Fruit fly (Drosophila melanogaster) whole organism, embryonic: Measurements from ENCODE around the gene AstCC.

Experiments used
- Blimp-1 ChIP-seq: fragments of 200-800 bp; sonication (Bioruptor generic); optimal IDR thresholded peaks from 3 replicates; lab custom pipeline; 2018; ENCODE audit warnings: missing biosample characterization, missing genetic modification characterization, mild to moderate bottlenecking, moderate library complexity, missing genetic modification reagents
- C15 ChIP-seq: fragments of 200-800 bp; sonication (Bioruptor generic); IDR thresholded peaks from 3 replicates; pipeline ENCODE4 v1.3.6; 2022; ENCODE audit warnings: missing biosample characterization, missing genetic modification characterization
- CG12236 ChIP-seq: fragments of 200-800 bp; sonication (Bioruptor generic); optimal IDR thresholded peaks from 2 replicates; lab custom pipeline; 2016; ENCODE audit warnings: missing biosample characterization, missing genetic modification characterization
- CG12744 ChIP-seq: fragments of 200-800 bp; sonication (Bioruptor generic); optimal IDR thresholded peaks from 2 replicates; lab custom pipeline; 2016; ENCODE audit warnings: missing biosample characterization, missing genetic modification characterization
- CG12769 ChIP-seq: fragments of 200-800 bp; sonication (Bioruptor generic); optimal IDR thresholded peaks from 2 replicates; lab custom pipeline; 2019; ENCODE audit warnings: missing biosample characterization, mild to moderate bottlenecking, missing genetic modification characterization, moderate library complexity
- CG13624 ChIP-seq: fragments of 200-800 bp; sonication (Bioruptor generic); optimal IDR thresholded peaks from 2 replicates; lab custom pipeline; 2016; ENCODE audit warnings: missing biosample characterization, missing genetic modification characterization
- CG14710 ChIP-seq: fragments of 200-800 bp; sonication (Bioruptor generic); optimal IDR thresholded peaks from 3 replicates; lab custom pipeline; 2019; ENCODE audit warnings: missing biosample characterization, mild to moderate bottlenecking, missing genetic modification characterization, moderate library complexity
- CG15269 ChIP-seq: fragments of 200-800 bp; sonication (Bioruptor generic); optimal IDR thresholded peaks from 2 replicates; lab custom pipeline; 2018; ENCODE audit warnings: missing biosample characterization, mild to moderate bottlenecking, missing genetic modification characterization, moderate library complexity
- CG17568 ChIP-seq: fragments of 200-800 bp; sonication (Bioruptor generic); optimal IDR thresholded peaks from 2 replicates; lab custom pipeline; 2018; ENCODE audit warnings: missing biosample characterization, mild to moderate bottlenecking, missing genetic modification characterization, moderate library complexity
- CG18476 ChIP-seq: fragments of 200-800 bp; sonication (Bioruptor generic); optimal IDR thresholded peaks from 2 replicates; lab custom pipeline; 2016; ENCODE audit warnings: missing biosample characterization, mild to moderate bottlenecking, missing genetic modification characterization
- CG31365 ChIP-seq: fragments of 200-800 bp; sonication (Bioruptor generic); optimal IDR thresholded peaks from 2 replicates; lab custom pipeline; 2018; ENCODE audit warnings: missing biosample characterization, mild to moderate bottlenecking, missing genetic modification characterization
- CG34422 ChIP-seq: fragments of 200-800 bp; sonication (Bioruptor generic); IDR thresholded peaks from 3 replicates; pipeline ENCODE4 v1.3.6; 2022; ENCODE audit warnings: missing biosample characterization, missing genetic modification characterization
- CG4707 ChIP-seq: fragments of 200-800 bp; sonication (Bioruptor generic); optimal IDR thresholded peaks from 2 replicates; lab custom pipeline; 2018; ENCODE audit warnings: missing biosample characterization, mild to moderate bottlenecking, missing genetic modification characterization, moderate library complexity
- CG6175 ChIP-seq: fragments of 200-800 bp; sonication (Bioruptor generic); IDR thresholded peaks from 3 replicates; pipeline ENCODE4 v1.3.6; 2022; ENCODE audit warnings: missing biosample characterization, missing genetic modification characterization
- CG7271 ChIP-seq: fragments of 200-800 bp; sonication (Bioruptor generic); optimal IDR thresholded peaks from 2 replicates; lab custom pipeline; 2018; ENCODE audit warnings: missing biosample characterization, mild to moderate bottlenecking, missing genetic modification characterization, moderate library complexity
- CG7963 ChIP-seq: fragments of 200-800 bp; sonication (Bioruptor generic); IDR thresholded peaks from 3 replicates; pipeline ENCODE4 v1.3.6; 2022; ENCODE audit warnings: missing biosample characterization, missing genetic modification characterization; ENCODE audit not compliant: partially characterized antibody
- CG8765 ChIP-seq: fragments of 200-800 bp; sonication (Bioruptor generic); IDR thresholded peaks from 2 replicates; pipeline ENCODE4 v1.3.6; 2022; ENCODE audit warnings: missing biosample characterization, missing genetic modification characterization
- CG9609 ChIP-seq: fragments of 200-800 bp; sonication (Bioruptor generic); optimal IDR thresholded peaks from 3 replicates; lab custom pipeline; 2016; ENCODE audit warnings: missing biosample characterization, missing genetic modification characterization
- D19B ChIP-seq: fragments of 200-800 bp; sonication (Bioruptor generic); optimal IDR thresholded peaks from 2 replicates; lab custom pipeline; 2017; ENCODE audit warnings: missing biosample characterization, mild to moderate bottlenecking, missing genetic modification characterization
- Gug ChIP-seq: fragments of 200-800 bp; sonication (Bioruptor generic); IDR thresholded peaks from 4 replicates; pipeline ENCODE4 v1.3.6; 2022; ENCODE audit warnings: missing biosample characterization, missing genetic modification characterization
- H2.0 ChIP-seq: fragments of 200-800 bp; sonication (Bioruptor generic); IDR thresholded peaks from 2 replicates; pipeline ENCODE4 v1.3.6; 2022; ENCODE audit warnings: missing biosample characterization, missing genetic modification characterization
- Myb ChIP-seq: fragments of 200-800 bp; sonication (Bioruptor generic); optimal IDR thresholded peaks from 2 replicates; lab custom pipeline; 2016; ENCODE audit warnings: missing biosample characterization, missing genetic modification characterization
- Pdp1 ChIP-seq, 2 experiments: fragments of 200-800 bp; sonication (Bioruptor generic); optimal IDR thresholded peaks; 3 replicates each; lab custom pipeline; 2016; ENCODE audit warnings: missing biosample characterization in 2 of 2, missing genetic modification characterization in 2 of 2, mild to moderate bottlenecking in 1 of 2, moderate library complexity in 1 of 2
- Sox100B ChIP-seq: fragments of 200-800 bp; sonication (Bioruptor generic); optimal IDR thresholded peaks from 3 replicates; lab custom pipeline; 2018; ENCODE audit warnings: missing biosample characterization, mild to moderate bottlenecking, missing genetic modification characterization
- Trl ChIP-seq, 3 experiments: fragments of >200 bp in 2 of 3; fragments of 200-800 bp in 1 of 3; sonication (Bioruptor generic) in 1 of 3; optimal IDR thresholded peaks; 2 replicates in 1 of 3; 3 replicates in 2 of 3; lab custom pipeline; 2016 to 2017; ENCODE audit warnings: missing biosample characterization in 1 of 3, missing genetic modification characterization in 1 of 3
- Vsx1 ChIP-seq: fragments of 200-800 bp; sonication (Bioruptor generic); optimal IDR thresholded peaks from 2 replicates; lab custom pipeline; 2017; ENCODE audit warnings: missing biosample characterization, mild to moderate bottlenecking, missing genetic modification characterization, missing genetic modification reagents
- ab ChIP-seq: fragments of 200-800 bp; sonication (Bioruptor generic); optimal IDR thresholded peaks from 2 replicates; lab custom pipeline; 2016; ENCODE audit warnings: missing biosample characterization, missing genetic modification characterization
- amos ChIP-seq: fragments of 200-800 bp; sonication (Bioruptor generic); IDR thresholded peaks from 2 replicates; pipeline ENCODE4 v1.3.6; 2022; ENCODE audit warnings: missing biosample characterization, missing genetic modification characterization; ENCODE audit not compliant: partially characterized antibody
- ato ChIP-seq: fragments of 200-800 bp; sonication (Bioruptor generic); IDR thresholded peaks from 2 replicates; pipeline ENCODE4 v1.3.6; 2022; ENCODE audit warnings: missing biosample characterization, missing genetic modification characterization; ENCODE audit not compliant: partially characterized antibody
- az2 ChIP-seq: fragments of 200-800 bp; sonication (Bioruptor generic); optimal IDR thresholded peaks from 3 replicates; lab custom pipeline; 2016; ENCODE audit warnings: missing biosample characterization, missing genetic modification characterization
- bbx ChIP-seq: fragments of 200-800 bp; sonication (Bioruptor generic); IDR thresholded peaks from 2 replicates; pipeline ENCODE4 v1.3.6; 2022; ENCODE audit warnings: missing biosample characterization, missing genetic modification characterization; ENCODE audit not compliant: partially characterized antibody
- cato ChIP-seq: fragments of 200-800 bp; sonication (Bioruptor generic); optimal IDR thresholded peaks from 2 replicates; lab custom pipeline; 2016; ENCODE audit warnings: missing biosample characterization, missing genetic modification characterization, borderline replicate concordance
- ci ChIP-seq: fragments of 200-800 bp; sonication (Bioruptor generic); IDR thresholded peaks from 3 replicates; pipeline ENCODE4 v1.3.6; 2022; ENCODE audit warnings: missing biosample characterization, missing genetic modification characterization
- dan ChIP-seq: fragments of 200-800 bp; sonication (Bioruptor generic); IDR thresholded peaks from 2 replicates; pipeline ENCODE4 v1.3.6; 2022; ENCODE audit warnings: missing biosample characterization, missing genetic modification characterization
- dimm ChIP-seq: fragments of 200-800 bp; sonication (Bioruptor generic); IDR thresholded peaks from 2 replicates; pipeline ENCODE4 v1.3.6; 2022; ENCODE audit warnings: missing biosample characterization, missing genetic modification characterization
- dmrt11E ChIP-seq: fragments of 200-800 bp; sonication (Bioruptor generic); optimal IDR thresholded peaks from 3 replicates; lab custom pipeline; 2018; ENCODE audit warnings: missing biosample characterization, mild to moderate bottlenecking, missing genetic modification characterization, moderate library complexity
- grau ChIP-seq: fragments of 200-800 bp; optimal IDR thresholded peaks from 3 replicates; lab custom pipeline; 2019; ENCODE audit warnings: missing biosample characterization, mild to moderate bottlenecking, missing genetic modification characterization, moderate library complexity
- lbe ChIP-seq: fragments of 200-800 bp; sonication (Bioruptor generic); optimal IDR thresholded peaks from 2 replicates; lab custom pipeline; 2016; ENCODE audit warnings: missing biosample characterization, mild to moderate bottlenecking, missing genetic modification characterization
- org-1 ChIP-seq: fragments of 200-800 bp; sonication (Bioruptor generic); optimal IDR thresholded peaks from 2 replicates; lab custom pipeline; 2017; ENCODE audit warnings: missing biosample characterization, missing genetic modification characterization
- peb ChIP-seq: fragments of 200-800 bp; sonication (Bioruptor generic); IDR thresholded peaks from 2 replicates; pipeline ENCODE4 v1.3.6; 2022; ENCODE audit warnings: missing biosample characterization, missing genetic modification characterization
- pfk ChIP-seq: fragments of 200-800 bp; sonication (Bioruptor generic); optimal IDR thresholded peaks from 2 replicates; lab custom pipeline; 2018; ENCODE audit warnings: missing biosample characterization, mild to moderate bottlenecking, missing genetic modification characterization, moderate library complexity
- phol ChIP-seq: fragments of 200-800 bp; sonication (Bioruptor generic); optimal IDR thresholded peaks from 3 replicates; lab custom pipeline; 2018; ENCODE audit warnings: missing biosample characterization, mild to moderate bottlenecking, missing genetic modification characterization, moderate library complexity
- stc ChIP-seq: fragments of 200-800 bp; sonication (Bioruptor generic); IDR thresholded peaks from 2 replicates; pipeline ENCODE4 v1.3.6; 2022; ENCODE audit warnings: missing biosample characterization, missing genetic modification characterization
- tap ChIP-seq: fragments of 200-800 bp; optimal IDR thresholded peaks from 3 replicates; lab custom pipeline; 2019; ENCODE audit warnings: missing biosample characterization, mild to moderate bottlenecking, missing genetic modification characterization, moderate library complexity
- tx ChIP-seq: fragments of 200-800 bp; sonication (Bioruptor generic); optimal IDR thresholded peaks from 2 replicates; lab custom pipeline; 2016; ENCODE audit warnings: missing biosample characterization, missing genetic modification characterization
- vvl ChIP-seq: fragments of 200-800 bp; sonication (Bioruptor generic); IDR thresholded peaks from 2 replicates; pipeline ENCODE4 v1.3.6; 2022; ENCODE audit warnings: missing biosample characterization, missing genetic modification characterization
- zen ChIP-seq: fragments of 200-800 bp; sonication (Bioruptor generic); optimal IDR thresholded peaks from 3 replicates; lab custom pipeline; 2018; ENCODE audit warnings: missing biosample characterization, mild to moderate bottlenecking, missing genetic modification characterization, moderate library complexity
- zfh2 ChIP-seq: fragments of 200-800 bp; sonication (Bioruptor generic); optimal IDR thresholded peaks from 2 replicates; lab custom pipeline; 2016; ENCODE audit warnings: missing biosample characterization, missing genetic modification characterization

Gene AstCC

DNA sequence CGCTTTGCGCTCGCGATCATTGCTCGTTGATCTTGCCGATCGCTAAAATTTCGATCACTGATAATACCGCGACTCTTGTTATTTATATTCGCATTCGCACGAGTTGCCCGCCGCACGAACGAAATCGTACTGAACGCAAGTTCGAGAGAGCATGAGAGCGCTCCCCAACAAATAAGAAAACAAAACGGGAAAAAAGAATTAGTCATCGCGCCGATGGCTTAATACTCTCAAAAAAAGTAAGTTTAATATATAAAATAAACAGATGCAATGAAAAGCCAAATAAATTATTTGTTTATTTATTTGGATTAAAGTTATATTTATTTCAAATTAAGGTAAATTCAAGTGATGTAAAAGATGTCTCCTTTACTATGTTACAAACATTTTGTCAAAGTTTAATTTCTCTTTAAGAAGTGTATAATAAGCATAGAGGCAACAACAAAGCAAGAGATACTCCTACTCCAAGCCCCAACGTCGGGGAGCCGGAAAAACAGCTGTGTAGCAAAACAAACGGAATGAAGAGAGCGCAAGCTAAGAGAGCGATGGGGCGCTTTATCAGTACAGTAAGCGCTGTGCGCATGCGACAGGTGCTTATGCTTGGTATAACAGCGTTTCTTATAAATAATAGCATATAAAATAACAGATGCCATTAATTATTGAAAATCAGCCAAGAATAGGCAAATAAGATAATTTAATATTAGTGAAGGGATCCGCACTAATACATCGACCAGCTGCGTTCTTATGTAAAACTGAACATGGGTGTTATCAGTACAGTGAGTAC is 27.5 kb downstream of the AstCC start (continued):
- peak; percentile 76 for TF ChIP-seq phol (tag; lab: Kevin White, UChicago)
- no peak for TF ChIP-seq zen (tag; lab: Kevin White, UChicago)
- TF ChIP-seq CG12769 = peak; percentile 81
- no peak; the same call in 1 of the 2 replicates for TF ChIP-seq amos (GFP tag; lab: Robert Waterston, UW)
- peak; percentile 50 for TF ChIP-seq tx (GFP tag; lab: Kevin White, UChicago)
- no peak for TF ChIP-seq C15 (GFP tag; lab: Robert Waterston, UW)
- peak; percentile 43 for TF ChIP-seq peb (GFP tag; lab: Robert Waterston, UW)
- TF ChIP-seq dan = no peak
- no peak for TF ChIP-seq CG7271 (tag; lab: Kevin White, UChicago)
- TF ChIP-seq CG31365 (tag; lab: Kevin White, UChicago) = no peak
- peak; percentile 40 for TF ChIP-seq CG9609 (GFP tag; lab: Kevin White, UChicago)
- no peak for TF ChIP-seq CG7963
- TF ChIP-seq CG12744 (GFP tag; lab: Kevin White, UChicago) = peak; percentile 42
- peak; percentile 67; the same call in 1 of the 2 replicates for TF ChIP-seq vvl (GFP tag; lab: Robert Waterston, UW)
- TF ChIP-seq stc (GFP tag; lab: Robert Waterston, UW) = peak; percentile 61
- no peak for TF ChIP-seq bbx (GFP tag; lab: Robert Waterston, UW)
- TF ChIP-seq CG8765 (GFP tag; lab: Robert Waterston, UW) = no peak
- TF ChIP-seq Vsx1 (GFP tag; lab: Kevin White, UChicago) = no peak
- no peak for TF ChIP-seq CG18476 (GFP tag; lab: Kevin White, UChicago)
- peak; percentile 60 for TF ChIP-seq cato (GFP tag; lab: Kevin White, UChicago)
- peak; percentile 77 for TF ChIP-seq CG14710 (tag; lab: Kevin White, UChicago)
- peak; percentile 0 for TF ChIP-seq CG13624 (GFP tag; lab: Kevin White, UChicago)
- TF ChIP-seq D19B (GFP tag; lab: Kevin White, UChicago) = peak; percentile 5
- TF ChIP-seq Sox100B (GFP tag; lab: Kevin White, UChicago) = peak; percentile 94
- TF ChIP-seq CG6175 (GFP tag; lab: Robert Waterston, UW) = no peak
- TF ChIP-seq ato (GFP tag; lab: Robert Waterston, UW) = no peak
- TF ChIP-seq Trl (optimal IDR thresholded peaks at IDR 0.05; lab: Kevin White, UChicago) = peak; percentile 69 to 90
- peak; percentile 31 for TF ChIP-seq Trl (GFP tag; optimal IDR thresholded peaks at IDR 0.05; lab: Kevin White, UChicago)
- TF ChIP-seq dmrt11E (tag; lab: Kevin White, UChicago) = peak; percentile 66
- TF ChIP-seq pfk (GFP tag; lab: Kevin White, UChicago) = no peak
- peak; percentile 40; the same call in 2 of the 3 replicates for TF ChIP-seq CG34422 (GFP tag; lab: Robert Waterston, UW)
- TF ChIP-seq grau (tag; lab: Kevin White, UChicago) = peak; percentile 99
- peak; percentile 72 for TF ChIP-seq CG17568 (GFP tag; lab: Kevin White, UChicago)
- peak; percentile 77 for TF ChIP-seq org-1 (GFP tag; lab: Kevin White, UChicago)
- TF ChIP-seq H2.0 (GFP tag; lab: Robert Waterston, UW) = peak; percentile 84
- TF ChIP-seq lbe (GFP tag; lab: Kevin White, UChicago) = peak; percentile 28
- TF ChIP-seq CG4707 (GFP tag; lab: Kevin White, UChicago) = peak; percentile 33
- TF ChIP-seq ab (GFP tag; lab: Kevin White, UChicago) = peak; percentile 72
- peak; percentile 80 for TF ChIP-seq Gug
- TF ChIP-seq zfh2 = peak; percentile 61
- peak; percentile 59 for TF ChIP-seq CG12236 (GFP tag; lab: Kevin White, UChicago)
- peak; percentile 72 to 79 for TF ChIP-seq Pdp1 (GFP tag; optimal IDR thresholded peaks at IDR 0.05; lab: Kevin White, UChicago)
- peak; percentile 80 for TF ChIP-seq az2 (GFP tag; lab: Kevin White, UChicago)
- TF ChIP-seq CG15269 (tag; lab: Kevin White, UChicago) = peak; percentile 81
- TF ChIP-seq tap = peak; percentile 47
- peak; percentile 48 for TF ChIP-seq Myb (GFP tag; lab: Kevin White, UChicago)
- TF ChIP-seq ci (GFP tag; lab: Robert Waterston, UW) = peak; percentile 61
- TF ChIP-seq Blimp-1 = peak; percentile 59
- TF ChIP-seq dimm (GFP tag; lab: Robert Waterston, UW) = 0 out of 2 replicates have a peak, but pooled peaks have one; percentile 8
